Worm (Caenorhabditis elegans) whole organism, mixed stage, embryonic: ENCODE measurements around the gene srz-102.

ENCODE experiments used
- M03D4.4 ChIP-seq: sonication (generic microtip); optimal IDR thresholded peaks from 2 replicates; lab custom pipeline; 2017; ENCODE audit warnings: mild to moderate bottlenecking, missing genetic modification characterization, missing compliant biosample characterization
- bed-3 ChIP-seq: fragments of 200-800 bp; sonication (Bioruptor generic); optimal IDR thresholded peaks from 3 replicates; lab custom pipeline; 2018; ENCODE audit warnings: mild to moderate bottlenecking, missing genetic modification characterization, moderate library complexity, missing compliant biosample characterization
- blmp-1 ChIP-seq: fragments of 150-350 bp; optimal IDR thresholded peaks from 2 replicates; lab custom pipeline; 2014; ENCODE audit warnings: missing biosample characterization, missing genetic modification characterization
- ceh-39 ChIP-seq: fragments of 150-350 bp; optimal IDR thresholded peaks from 2 replicates; lab custom pipeline; 2014; ENCODE audit warnings: missing biosample characterization, missing genetic modification characterization
- ces-1 ChIP-seq: fragments of 150-350 bp; optimal IDR thresholded peaks from 2 replicates; lab custom pipeline; 2014; ENCODE audit warnings: missing biosample characterization, missing genetic modification reagents, missing genetic modification characterization
- cnd-1 ChIP-seq: fragments of 200-800 bp; sonication (Bioruptor generic); optimal IDR thresholded peaks from 2 replicates; lab custom pipeline; 2018; ENCODE audit warnings: mild to moderate bottlenecking, missing genetic modification characterization, missing compliant biosample characterization
- drap-1 ChIP-seq: fragments of 200-800 bp; sonication (Bioruptor generic); optimal IDR thresholded peaks from 3 replicates; lab custom pipeline; 2018; ENCODE audit warnings: mild to moderate bottlenecking, missing genetic modification characterization, missing compliant biosample characterization
- elt-1 ChIP-seq: sonication (generic microtip); optimal IDR thresholded peaks from 2 replicates; lab custom pipeline; 2017; ENCODE audit warnings: missing genetic modification characterization, mild to moderate bottlenecking, missing compliant biosample characterization, antibody characterized with exemption, moderate library complexity, borderline replicate concordance; ENCODE audit not compliant: insufficient read depth
- elt-3 ChIP-seq: fragments of 150-350 bp; optimal IDR thresholded peaks from 2 replicates; lab custom pipeline; 2014; ENCODE audit warnings: missing biosample characterization, missing genetic modification characterization
- flh-1 ChIP-seq: fragments of 200-800 bp; sonication (Bioruptor generic); optimal IDR thresholded peaks from 2 replicates; lab custom pipeline; 2018; ENCODE audit warnings: mild to moderate bottlenecking, missing genetic modification characterization, moderate library complexity, missing compliant biosample characterization
- hlh-1 ChIP-seq: fragments of 150-350 bp; optimal IDR thresholded peaks from 2 replicates; lab custom pipeline; 2014; ENCODE audit warnings: missing biosample characterization, missing genetic modification reagents, missing genetic modification characterization
- lin-13 ChIP-seq: fragments of 150-350 bp; optimal IDR thresholded peaks from 2 replicates; lab custom pipeline; 2014; ENCODE audit warnings: missing biosample characterization, missing genetic modification characterization
- lin-32 ChIP-seq: fragments of 200-800 bp; sonication (Bioruptor generic); optimal IDR thresholded peaks from 2 replicates; lab custom pipeline; 2018; ENCODE audit warnings: mild to moderate bottlenecking, missing genetic modification characterization, missing compliant biosample characterization
- lsy-2 ChIP-seq: fragments of 150-350 bp; optimal IDR thresholded peaks from 2 replicates; lab custom pipeline; 2014; ENCODE audit warnings: missing biosample characterization, missing genetic modification characterization
- mab-5 ChIP-seq: fragments of 150-350 bp; optimal IDR thresholded peaks from 2 replicates; lab custom pipeline; 2014; ENCODE audit warnings: missing biosample characterization, missing genetic modification characterization
- mep-1 ChIP-seq: fragments of 150-350 bp; optimal IDR thresholded peaks from 2 replicates; lab custom pipeline; 2017; ENCODE audit warnings: missing biosample characterization, missing genetic modification reagents, missing genetic modification characterization, inconsistent platforms
- mls-2 ChIP-seq: sonication (generic microtip); optimal IDR thresholded peaks from 2 replicates; lab custom pipeline; 2016; ENCODE audit warnings: mild to moderate bottlenecking, missing genetic modification characterization, moderate library complexity, missing compliant biosample characterization
- nhr-12 ChIP-seq: fragments of 150-350 bp; optimal IDR thresholded peaks from 2 replicates; lab custom pipeline; 2014; ENCODE audit warnings: missing biosample characterization, missing genetic modification characterization
- nhr-2 ChIP-seq: fragments of 150-350 bp; optimal IDR thresholded peaks from 2 replicates; lab custom pipeline; 2014; ENCODE audit warnings: missing biosample characterization, missing genetic modification characterization
- nhr-237 ChIP-seq: fragments of 150-350 bp; optimal IDR thresholded peaks from 2 replicates; lab custom pipeline; 2014; ENCODE audit warnings: missing biosample characterization, missing genetic modification characterization
- nhr-28 ChIP-seq: fragments of 150-350 bp; optimal IDR thresholded peaks from 2 replicates; lab custom pipeline; 2014; ENCODE audit warnings: missing biosample characterization, missing genetic modification characterization
- pha-4 ChIP-seq: fragments of 150-350 bp; optimal IDR thresholded peaks from 2 replicates; lab custom pipeline; 2018; ENCODE audit warnings: missing biosample characterization, missing genetic modification reagents, missing genetic modification characterization
- sem-2 ChIP-seq: fragments of 200-800 bp; sonication (Bioruptor generic); optimal IDR thresholded peaks from 2 replicates; lab custom pipeline; 2018; ENCODE audit warnings: mild to moderate bottlenecking, missing genetic modification characterization, missing compliant biosample characterization
- snpc-4 ChIP-seq: fragments of 150-350 bp; optimal IDR thresholded peaks from 2 replicates; lab custom pipeline; 2014; ENCODE audit warnings: missing biosample characterization, missing genetic modification characterization
- sptf-1 ChIP-seq: sonication (generic microtip); optimal IDR thresholded peaks from 2 replicates; lab custom pipeline; 2017; ENCODE audit warnings: mild to moderate bottlenecking, missing genetic modification characterization, moderate library complexity, missing compliant biosample characterization
- tbx-8 ChIP-seq: fragments of 200-800 bp; sonication (Bioruptor generic); optimal IDR thresholded peaks from 2 replicates; lab custom pipeline; 2018; ENCODE audit warnings: mild to moderate bottlenecking, missing genetic modification characterization, moderate library complexity, missing compliant biosample characterization
- unc-120 ChIP-seq: sonication (generic microtip); optimal IDR thresholded peaks from 2 replicates; lab custom pipeline; 2017; ENCODE audit warnings: missing genetic modification characterization, missing compliant biosample characterization; ENCODE audit not compliant: poor library complexity, severe bottlenecking
- unc-39 ChIP-seq: fragments of 150-350 bp; optimal IDR thresholded peaks from 2 replicates; lab custom pipeline; 2014; ENCODE audit warnings: missing biosample characterization, missing genetic modification characterization
- unc-62 ChIP-seq: fragments of 150-350 bp; optimal IDR thresholded peaks from 2 replicates; lab custom pipeline; 2014; ENCODE audit warnings: missing biosample characterization, missing genetic modification reagents, missing genetic modification characterization
- zip-8 ChIP-seq: fragments of 150-350 bp; optimal IDR thresholded peaks from 2 replicates; lab custom pipeline; 2014; ENCODE audit warnings: missing biosample characterization, missing genetic modification characterization
- ztf-11 ChIP-seq: fragments of 150-350 bp; optimal IDR thresholded peaks from 2 replicates; lab custom pipeline; 2014; ENCODE audit warnings: missing biosample characterization, missing genetic modification characterization

Gene srz-102

DNA sequence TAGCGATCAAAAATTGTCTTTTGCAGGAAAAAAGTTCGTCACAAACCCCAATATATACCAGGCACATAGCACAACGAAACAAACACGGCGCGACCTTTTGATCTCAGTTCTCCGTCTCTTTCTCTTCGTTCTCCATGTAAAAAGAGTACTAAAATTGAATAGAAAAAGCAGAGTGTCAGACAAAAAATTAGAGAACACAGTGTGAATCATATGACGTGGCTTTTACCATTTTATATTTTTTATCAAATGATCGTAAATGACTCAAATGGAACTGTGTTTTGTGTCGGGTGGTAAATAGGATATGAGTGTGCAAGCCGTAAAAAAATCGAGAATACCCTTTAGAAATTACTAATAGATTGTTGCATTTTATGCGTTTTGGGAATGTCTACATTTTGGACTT is 38.6 kb downstream of the srz-102 start:
- no peak for TF ChIP-seq bed-3
- TF ChIP-seq snpc-4: no peak
- no peak for TF ChIP-seq tbx-8 (GFP tag; lab: Kevin White, UChicago)
- no peak for TF ChIP-seq ztf-11 (tag; lab: Kevin White, UChicago)
- TF ChIP-seq hlh-1 (tag; lab: Kevin White, UChicago): no peak
- TF ChIP-seq ces-1 (GFP tag; lab: Kevin White, UChicago): no peak
- TF ChIP-seq flh-1 (GFP tag; lab: Kevin White, UChicago): no peak
- TF ChIP-seq lsy-2 (tag; lab: Kevin White, UChicago): no peak
- no peak for TF ChIP-seq unc-39
- no peak for TF ChIP-seq sptf-1 (tag; lab: Kevin White, UChicago)
- no peak for TF ChIP-seq M03D4.4 (tag; lab: Kevin White, UChicago)
- TF ChIP-seq nhr-237 (tag; lab: Kevin White, UChicago): no peak
- no peak for TF ChIP-seq mab-5
- no peak for TF ChIP-seq nhr-2 (tag; lab: Kevin White, UChicago)
- TF ChIP-seq nhr-12 (tag; lab: Kevin White, UChicago): no peak
- TF ChIP-seq unc-120 (tag; lab: Kevin White, UChicago): no peak
- no peak for TF ChIP-seq mls-2 (tag; lab: Kevin White, UChicago)

DNA sequence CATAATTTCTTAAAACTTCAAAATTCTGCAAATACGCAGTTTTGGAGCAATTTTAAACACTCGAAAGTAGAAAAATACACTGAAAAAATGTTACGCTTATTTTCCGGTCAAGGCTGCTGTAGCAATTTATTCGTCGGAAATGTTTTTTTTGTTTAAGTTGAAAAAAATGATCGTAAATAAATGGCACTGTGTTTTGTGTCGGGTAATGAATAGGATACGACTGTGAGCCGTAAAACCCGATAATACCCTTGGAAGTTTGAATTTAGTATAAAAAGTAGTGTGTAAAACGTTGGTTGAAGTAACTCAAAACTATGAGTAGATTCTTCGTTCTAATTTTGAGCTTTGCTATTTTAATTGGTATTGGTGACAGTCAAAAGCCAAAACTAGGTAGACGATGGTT is 39.6 kb downstream of the srz-102 start, which contains the start of gene T25E12.14:
Gene T25E12.14 (plus strand): TSS at position 301 of the 400 bp plus-strand sequence.
- TF ChIP-seq mls-2 (tag; lab: Kevin White, UChicago) (no peak), lin-13 (tag; lab: Kevin White, UChicago) (no peak), elt-3 (tag; lab: Kevin White, UChicago) (no peak)
- TF ChIP-seq, all 35 proteins: peak for 0

DNA sequence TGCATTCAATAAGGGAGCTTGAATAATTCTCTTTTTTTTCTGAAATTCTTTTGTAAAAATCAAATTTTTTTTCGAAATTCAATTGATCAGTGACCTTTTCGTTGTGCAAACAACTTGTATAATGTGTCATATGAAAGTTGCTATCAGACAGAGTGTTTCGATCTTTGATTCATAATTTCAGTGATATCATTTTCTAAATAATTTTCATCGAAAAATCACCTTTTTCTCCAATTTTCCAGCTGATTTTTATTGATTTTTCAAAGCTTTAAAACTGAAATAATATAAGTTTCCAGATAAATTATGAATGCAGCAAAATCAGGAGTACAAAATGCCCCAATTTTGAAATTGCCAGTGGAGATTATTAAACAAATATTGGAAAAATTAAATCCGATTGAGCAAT is 41.1 kb downstream of the srz-102 start, which contains the start of gene fbxa-127:
Gene fbxa-127 (plus strand): TSS at position 301 of the 400 bp plus-strand sequence.
- TF ChIP-seq hlh-1 (tag; lab: Kevin White, UChicago): no peak
- no peak for TF ChIP-seq lin-32 (GFP tag; lab: Kevin White, UChicago)
- TF ChIP-seq pha-4: no peak
- TF ChIP-seq ceh-39 (tag; lab: Kevin White, UChicago): no peak
- TF ChIP-seq drap-1: no peak
- TF ChIP-seq mep-1 (tag; lab: Kevin White, UChicago): no peak
- no peak for TF ChIP-seq elt-1 (tag; lab: Kevin White, UChicago)
- no peak for TF ChIP-seq flh-1 (GFP tag; lab: Kevin White, UChicago)
- TF ChIP-seq elt-3 (tag; lab: Kevin White, UChicago): no peak
- TF ChIP-seq blmp-1: no peak
- no peak for TF ChIP-seq tbx-8 (GFP tag; lab: Kevin White, UChicago)
- TF ChIP-seq zip-8 (tag; lab: Kevin White, UChicago): no peak
- no peak for TF ChIP-seq sem-2 (GFP tag; lab: Kevin White, UChicago)

DNA sequence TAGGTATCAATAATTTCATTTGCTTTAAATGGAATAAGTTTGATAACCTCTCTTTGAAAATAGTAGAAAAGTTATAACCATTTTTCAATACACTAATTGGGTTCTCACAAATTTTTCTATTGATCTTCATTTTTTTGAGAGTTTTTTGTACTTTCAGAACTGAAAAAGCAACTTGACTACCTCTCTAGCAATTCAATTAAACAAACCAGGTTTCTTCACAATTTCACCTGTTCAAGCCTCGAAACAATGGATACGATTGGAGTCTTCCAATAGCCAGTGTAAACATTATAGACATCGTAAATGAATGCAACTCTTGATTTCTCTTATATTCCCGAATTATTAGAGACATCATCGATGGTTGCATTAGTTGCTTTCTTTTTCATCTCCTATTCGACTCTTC is 42.6 kb downstream of the srz-102 start, which contains the start of gene srz-99:
Gene srz-99 (plus strand): TSS at position 301 of the 400 bp plus-strand sequence.
- TF ChIP-seq nhr-237 (tag; lab: Kevin White, UChicago) (no peak), unc-62 (GFP tag; lab: Kevin White, UChicago) (no peak), blmp-1 (no peak), M03D4.4 (tag; lab: Kevin White, UChicago) (no peak), flh-1 (GFP tag; lab: Kevin White, UChicago) (no peak), nhr-28 (tag; lab: Kevin White, UChicago) (no peak), lin-13 (tag; lab: Kevin White, UChicago) (no peak), snpc-4 (no peak), sptf-1 (tag; lab: Kevin White, UChicago) (no peak), cnd-1 (tag; lab: Kevin White, UChicago) (no peak), tbx-8 (GFP tag; lab: Kevin White, UChicago) (no peak), pha-4 (no peak), bed-3 (no peak), mab-5 (no peak), nhr-2 (tag; lab: Kevin White, UChicago) (no peak), sem-2 (GFP tag; lab: Kevin White, UChicago) (no peak), elt-1 (tag; lab: Kevin White, UChicago) (no peak)

DNA sequence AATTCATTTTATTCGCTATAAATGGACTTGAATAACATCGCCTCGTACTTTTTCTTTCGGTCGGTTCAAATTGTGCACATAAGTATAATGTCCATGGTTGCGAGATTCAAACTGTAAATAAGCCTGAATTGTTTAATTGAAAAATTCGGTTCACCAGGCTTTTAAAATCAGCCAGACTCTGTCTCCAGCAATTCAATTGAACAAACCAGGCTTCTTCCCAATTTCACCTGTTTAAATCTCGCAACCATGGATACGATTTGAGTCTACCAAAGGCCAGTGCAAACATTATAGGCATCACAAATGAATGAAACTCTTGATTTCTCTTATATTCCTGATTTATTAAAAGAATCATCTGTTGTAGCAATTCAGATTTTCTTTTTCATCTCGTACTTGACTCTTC is 44.3 kb downstream of the srz-102 start, which contains the start of gene srz-100:
Gene srz-100 (plus strand): TSS at position 301 of the 400 bp plus-strand sequence.
- TF ChIP-seq flh-1 (GFP tag; lab: Kevin White, UChicago): no peak
- TF ChIP-seq mls-2 (tag; lab: Kevin White, UChicago): no peak
- TF ChIP-seq hlh-1 (tag; lab: Kevin White, UChicago): no peak
- TF ChIP-seq nhr-28 (tag; lab: Kevin White, UChicago): no peak
- TF ChIP-seq unc-120 (tag; lab: Kevin White, UChicago): no peak
- no peak for TF ChIP-seq snpc-4
- no peak for TF ChIP-seq lsy-2 (tag; lab: Kevin White, UChicago)
- TF ChIP-seq lin-13 (tag; lab: Kevin White, UChicago): no peak
- no peak for TF ChIP-seq ces-1 (GFP tag; lab: Kevin White, UChicago)
- no peak for TF ChIP-seq nhr-2 (tag; lab: Kevin White, UChicago)
- TF ChIP-seq lin-32 (GFP tag; lab: Kevin White, UChicago): no peak
- TF ChIP-seq nhr-12 (tag; lab: Kevin White, UChicago): no peak
